Worm (Caenorhabditis elegans): ENCODE results near the gene smf-1.

The smf-1 gene

DNA sequence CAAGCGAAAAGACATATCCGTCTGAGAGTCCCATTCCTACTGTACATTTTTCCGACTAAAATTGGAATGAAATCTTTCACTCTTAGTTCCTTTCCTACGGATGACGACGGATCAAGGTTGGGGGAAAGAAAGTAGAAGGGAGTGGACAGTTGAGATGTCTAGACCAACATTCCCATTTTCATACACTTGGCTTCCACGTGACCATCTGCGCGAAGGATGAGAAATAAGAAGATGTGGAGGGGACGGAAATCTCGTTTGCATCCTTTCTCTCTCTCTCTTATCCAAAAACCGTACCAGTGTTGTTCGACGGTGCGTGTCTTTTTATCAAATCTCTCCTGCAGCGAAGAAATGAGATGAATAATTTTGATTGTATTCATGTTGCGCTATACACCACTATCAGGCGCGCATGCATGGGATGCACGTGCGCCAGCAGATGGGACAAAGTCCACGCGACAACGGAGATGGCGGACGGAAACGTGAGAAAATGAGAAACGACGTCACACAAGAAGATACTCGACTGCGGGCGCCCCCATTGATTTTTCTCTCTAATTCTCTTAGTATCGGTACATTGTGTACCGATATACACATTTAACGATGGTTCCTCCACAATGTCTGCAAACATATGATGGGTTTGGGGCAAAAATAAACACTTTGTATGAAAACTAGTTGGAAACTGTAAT, 14.6 kb upstream of the smf-1 start (continued):
- TF ChIP-seq lir-1 (GFP tag; conservative IDR thresholded peaks at IDR 0.05) (peak; percentile 61), nfyb-1 (GFP tag; IDR thresholded peaks at IDR 0.05) (peak; percentile 49; the same call in 1 of the 2 replicates), F49E8.2 (tag; optimal IDR thresholded peaks at IDR 0.05; ENCODE audit: insufficient read depth) (no peak), ztf-3 (GFP tag; optimal IDR thresholded peaks at IDR 0.05) (peak; percentile 20), lag-1 (GFP tag; IDR thresholded peaks at IDR 0.05) (peak; percentile 17; the same call in 1 of the 2 replicates), F10E7.11 (tag; optimal IDR thresholded peaks at IDR 0.05) (peak; percentile 42), ceh-40 (GFP tag; IDR thresholded peaks at IDR 0.05) (no peak), C06A6.2 (GFP tag; conservative IDR thresholded peaks at IDR 0.05) (peak; percentile 87), cebp-1 (GFP tag; IDR thresholded peaks at IDR 0.05) (no peak), cebp-1 (tag; optimal IDR thresholded peaks at IDR 0.05) (peak; percentile 85), nhr-90 (tag; optimal IDR thresholded peaks at IDR 0.05) (peak; percentile 33), let-607 (tag; optimal IDR thresholded peaks at IDR 0.05) (peak; percentile 4 to 76), ama-1 (optimal IDR thresholded peaks at IDR 0.05) (peak; percentile 11), ama-1 (GFP tag; optimal IDR thresholded peaks at IDR 0.05) (no peak), F55B11.4 (tag; optimal IDR thresholded peaks at IDR 0.05; ENCODE audit: borderline replicate concordance, insufficient read depth) (no peak), repo-1 (tag; optimal IDR thresholded peaks at IDR 0.05) (peak; percentile 74), lin-26 (GFP tag; IDR thresholded peaks at IDR 0.05) (no peak), lin-35 (GFP tag; optimal IDR thresholded peaks at IDR 0.05) (peak in 1 of 3 experiments; percentile 63), ceh-79 (tag; optimal IDR thresholded peaks at IDR 0.05) (no peak), B0336.3 (GFP tag; IDR thresholded peaks at IDR 0.05) (peak; percentile 82), let-526 (GFP tag; IDR thresholded peaks at IDR 0.05) (peak; percentile 90; the same call in 1 of the 2 replicates), F57C9.4 (tag; optimal IDR thresholded peaks at IDR 0.05) (no peak), D2030.7 (GFP tag; IDR thresholded peaks at IDR 0.05) (no peak), lin-54 (GFP tag; optimal IDR thresholded peaks at IDR 0.05) (peak; percentile 25), bed-1 (GFP tag; IDR thresholded peaks at IDR 0.05) (no peak), ztf-6 (GFP tag; IDR thresholded peaks at IDR 0.05) (no peak), ztf-22 (GFP tag; optimal IDR thresholded peaks at IDR 0.05) (peak; percentile 89), B0035.1 (tag; optimal IDR thresholded peaks at IDR 0.05) (no peak), tbp1 (GFP tag; optimal IDR thresholded peaks at IDR 0.05) (peak; percentile 57), chd-7 (tag; optimal IDR thresholded peaks at IDR 0.05) (peak; percentile 92), attf-6 (GFP tag; IDR thresholded peaks at IDR 0.05) (no peak), rpc-1 (optimal IDR thresholded peaks at IDR 0.05) (no peak), rpc-1 (tag; optimal IDR thresholded peaks at IDR 0.05) (no peak), hmg-20 (GFP tag; IDR thresholded peaks at IDR 0.05) (no peak), ceh-27 (GFP tag; optimal IDR thresholded peaks at IDR 0.05) (peak; percentile 67), zfh-2 (GFP tag; conservative IDR thresholded peaks at IDR 0.05) (peak; percentile 76; the same call in 1 of the 2 replicates), F23B12.7 (tag; optimal IDR thresholded peaks at IDR 0.05; ENCODE audit: insufficient read depth) (no peak), ceh-58 (GFP tag; IDR thresholded peaks at IDR 0.05) (no peak), F22D6.2 (tag; optimal IDR thresholded peaks at IDR 0.05) (peak; percentile 89), madf-6 (GFP tag; IDR thresholded peaks at IDR 0.05) (no peak), Y79H2A.3 (GFP tag; conservative IDR thresholded peaks at IDR 0.05) (0 out of 2 replicates have a peak, but pooled peaks have one; percentile 38), gei-17 (GFP tag; optimal IDR thresholded peaks at IDR 0.05) (peak; percentile 68), hlh-12 (tag; optimal IDR thresholded peaks at IDR 0.05) (no peak), unc-130 (GFP tag; optimal IDR thresholded peaks at IDR 0.05) (no peak), attf-5 (GFP tag; optimal IDR thresholded peaks at IDR 0.05) (peak; percentile 71), Y95B8A.8 (GFP tag; IDR thresholded peaks at IDR 0.05) (0 out of 2 replicates have a peak, but pooled peaks have one; percentile 36), hrde-1 (tag; optimal IDR thresholded peaks at IDR 0.05; ENCODE audit: borderline replicate concordance) (no peak), madf-3 (GFP tag; IDR thresholded peaks at IDR 0.05) (no peak)
